Worm (Caenorhabditis elegans) whole organism, L2 larva: Measurements from ENCODE around the gene F10A3.11.

Experiments used
- C34F6.9 ChIP-seq: fragments of 150-350 bp; optimal IDR thresholded peaks from 2 replicates; lab custom pipeline; 2014; ENCODE audit warnings: missing biosample characterization, missing genetic modification characterization
- F13H6.1 ChIP-seq: sonication (generic microtip); optimal IDR thresholded peaks from 2 replicates; lab custom pipeline; 2016; ENCODE audit warnings: missing genetic modification characterization, missing compliant biosample characterization
- R02D3.7 ChIP-seq: fragments of 150-350 bp; optimal IDR thresholded peaks from 2 replicates; lab custom pipeline; 2014; ENCODE audit warnings: missing biosample characterization, missing genetic modification characterization
- Y55F3AM.14 ChIP-seq: fragments of 200-800 bp; sonication (Bioruptor generic); optimal IDR thresholded peaks from 2 replicates; lab custom pipeline; 2018; ENCODE audit warnings: mild to moderate bottlenecking, missing genetic modification characterization, missing compliant biosample characterization
- ZK546.5 ChIP-seq: sonication (generic microtip); optimal IDR thresholded peaks from 2 replicates; lab custom pipeline; 2017; ENCODE audit warnings: missing biosample characterization, missing genetic modification characterization
- alr-1 ChIP-seq: fragments of 150-350 bp; optimal IDR thresholded peaks from 2 replicates; lab custom pipeline; 2014; ENCODE audit warnings: missing biosample characterization, missing genetic modification characterization
- aly-2 ChIP-seq: fragments of 150-350 bp; optimal IDR thresholded peaks from 2 replicates; lab custom pipeline; 2014; ENCODE audit warnings: missing biosample characterization, missing genetic modification characterization
- ceh-16 ChIP-seq: fragments of 150-350 bp; optimal IDR thresholded peaks from 2 replicates; lab custom pipeline; 2014; ENCODE audit warnings: missing biosample characterization, missing genetic modification characterization
- crh-2 ChIP-seq: sonication (generic microtip); optimal IDR thresholded peaks from 2 replicates; lab custom pipeline; 2017; ENCODE audit warnings: missing biosample characterization, missing genetic modification characterization
- elt-1 ChIP-seq: fragments of 150-350 bp; optimal IDR thresholded peaks from 2 replicates; lab custom pipeline; 2014; ENCODE audit warnings: missing biosample characterization, missing genetic modification characterization
- elt-3 ChIP-seq: sonication (generic microtip); optimal IDR thresholded peaks from 2 replicates; lab custom pipeline; 2017; ENCODE audit warnings: missing biosample characterization, missing genetic modification characterization
- fos-1 ChIP-seq: fragments of 150-350 bp; optimal IDR thresholded peaks from 2 replicates; lab custom pipeline; 2014; ENCODE audit warnings: missing biosample characterization, missing genetic modification characterization
- lsy-2 ChIP-seq, 2 experiments: fragments of 150-350 bp in 1 of 2; sonication (generic microtip) in 1 of 2; optimal IDR thresholded peaks; 2 replicates each; lab custom pipeline; 2014 to 2017; ENCODE audit warnings: missing biosample characterization in 2 of 2, missing genetic modification characterization in 2 of 2
- nhr-10 ChIP-seq: sonication (generic microtip); optimal IDR thresholded peaks from 2 replicates; lab custom pipeline; 2017; ENCODE audit warnings: missing biosample characterization, missing genetic modification characterization
- nhr-12 ChIP-seq: fragments of 150-350 bp; optimal IDR thresholded peaks from 2 replicates; lab custom pipeline; 2014; ENCODE audit warnings: missing biosample characterization, missing genetic modification characterization
- nhr-129 ChIP-seq: fragments of 150-350 bp; optimal IDR thresholded peaks from 2 replicates; lab custom pipeline; 2014; ENCODE audit warnings: missing biosample characterization, missing genetic modification characterization
- nhr-21 ChIP-seq: fragments of 150-350 bp; optimal IDR thresholded peaks from 2 replicates; lab custom pipeline; 2014; ENCODE audit warnings: missing biosample characterization, missing genetic modification characterization
- nhr-23 ChIP-seq: fragments of 150-350 bp; optimal IDR thresholded peaks from 2 replicates; lab custom pipeline; 2014; ENCODE audit warnings: missing biosample characterization, missing genetic modification reagents, missing genetic modification characterization
- nhr-237 ChIP-seq: fragments of 150-350 bp; optimal IDR thresholded peaks from 2 replicates; lab custom pipeline; 2014; ENCODE audit warnings: missing biosample characterization, missing genetic modification characterization
- nhr-6 ChIP-seq: fragments of 150-350 bp; optimal IDR thresholded peaks from 2 replicates; lab custom pipeline; 2014; ENCODE audit warnings: missing biosample characterization, missing genetic modification characterization
- nhr-77 ChIP-seq: fragments of 150-350 bp; optimal IDR thresholded peaks from 2 replicates; lab custom pipeline; 2014; ENCODE audit warnings: missing biosample characterization, missing genetic modification characterization
- peb-1 ChIP-seq: fragments of 150-350 bp; optimal IDR thresholded peaks from 2 replicates; lab custom pipeline; 2014; ENCODE audit warnings: missing biosample characterization, missing genetic modification characterization
- sem-4 ChIP-seq: fragments of 150-350 bp; optimal IDR thresholded peaks from 2 replicates; lab custom pipeline; 2014; ENCODE audit warnings: missing biosample characterization, missing genetic modification reagents, missing genetic modification characterization
- skn-1 ChIP-seq: sonication (generic microtip); optimal IDR thresholded peaks from 2 replicates; lab custom pipeline; 2017; ENCODE audit warnings: missing biosample characterization, missing genetic modification characterization
- sma-3 ChIP-seq: sonication (generic microtip); optimal IDR thresholded peaks from 2 replicates; lab custom pipeline; 2016; ENCODE audit warnings: missing genetic modification reagents, missing genetic modification characterization, missing compliant biosample characterization
- snpc-4 ChIP-seq: fragments of 150-350 bp; optimal IDR thresholded peaks from 2 replicates; lab custom pipeline; 2014; ENCODE audit warnings: missing biosample characterization, missing genetic modification characterization
- unc-55 ChIP-seq: fragments of 150-350 bp; sonication (generic microtip); optimal IDR thresholded peaks from 3 replicates; lab custom pipeline; 2014; ENCODE audit warnings: missing biosample characterization, missing genetic modification reagents, missing genetic modification characterization
- unc-62 ChIP-seq: fragments of 150-350 bp; optimal IDR thresholded peaks from 2 replicates; lab custom pipeline; 2014; ENCODE audit warnings: missing biosample characterization, missing genetic modification reagents, missing genetic modification characterization
- zag-1 ChIP-seq: fragments of 150-350 bp; optimal IDR thresholded peaks from 2 replicates; lab custom pipeline; 2014; ENCODE audit warnings: missing biosample characterization, missing genetic modification characterization
- ztf-1 ChIP-seq: fragments of 200-800 bp; sonication (Bioruptor generic); conservative IDR thresholded peaks from 2 replicates; pipeline ENCODE4 v1.3.6; 2022; ENCODE audit warnings: missing genetic modification characterization, missing compliant biosample characterization
- ztf-11 ChIP-seq: sonication (generic microtip); optimal IDR thresholded peaks from 2 replicates; lab custom pipeline; 2017; ENCODE audit warnings: missing biosample characterization, missing genetic modification characterization
- ztf-4 ChIP-seq: fragments of 150-350 bp; optimal IDR thresholded peaks from 2 replicates; lab custom pipeline; 2014; ENCODE audit warnings: missing biosample characterization, missing genetic modification characterization

Gene F10A3.11

DNA sequence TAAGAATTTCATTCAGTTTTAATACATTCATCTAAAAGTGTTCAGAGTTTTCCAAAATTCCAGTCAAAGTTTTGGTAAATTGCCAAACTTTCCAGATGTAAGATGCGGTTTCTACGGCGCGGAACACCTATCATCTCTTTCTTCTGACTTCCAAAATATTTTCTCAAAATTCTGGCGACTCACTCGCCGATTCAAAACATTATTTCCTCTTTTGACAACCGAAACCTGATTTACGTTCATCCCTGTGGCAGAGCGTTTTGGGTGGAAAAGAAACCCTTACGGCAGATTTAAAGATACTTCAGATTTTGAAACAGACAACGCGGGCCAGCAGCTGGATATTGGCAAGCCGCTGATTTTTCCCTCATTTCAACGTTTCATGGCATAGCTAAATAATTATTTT lies 35.5 kb downstream of the F10A3.11 start, which contains the start of gene F11A5.5:
Gene F11A5.5, plus strand, starts transcription at position 301 of the 400 bp plus-strand sequence.
- TF ChIP-seq unc-55 (no peak), elt-3 (tag; lab: Kevin White, UChicago) (no peak), nhr-21 (no peak)

DNA sequence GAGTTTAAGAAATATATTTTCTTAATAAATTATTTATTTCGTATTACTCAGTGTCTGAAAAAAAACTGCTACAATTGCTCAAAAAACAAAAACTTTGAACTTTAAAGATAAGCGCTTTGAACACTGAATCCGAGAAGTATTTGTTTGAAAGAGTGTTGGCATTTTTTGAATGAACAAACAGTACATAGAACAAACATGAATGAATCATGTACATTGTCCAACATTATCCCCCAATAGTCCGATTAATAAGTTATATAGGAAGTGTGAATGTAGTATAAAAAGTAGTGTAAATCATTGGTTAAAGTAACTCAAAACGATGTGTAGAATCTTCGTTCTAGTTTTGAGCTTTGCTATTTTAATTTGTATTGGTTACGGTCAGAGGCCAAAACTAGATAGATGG lies 39.2 kb downstream of the F10A3.11 start, which contains the start of gene F11A5.17:
Gene F11A5.17, plus strand, starts transcription at position 301 of the 400 bp plus-strand sequence.
- TF ChIP-seq nhr-21 = no peak

DNA sequence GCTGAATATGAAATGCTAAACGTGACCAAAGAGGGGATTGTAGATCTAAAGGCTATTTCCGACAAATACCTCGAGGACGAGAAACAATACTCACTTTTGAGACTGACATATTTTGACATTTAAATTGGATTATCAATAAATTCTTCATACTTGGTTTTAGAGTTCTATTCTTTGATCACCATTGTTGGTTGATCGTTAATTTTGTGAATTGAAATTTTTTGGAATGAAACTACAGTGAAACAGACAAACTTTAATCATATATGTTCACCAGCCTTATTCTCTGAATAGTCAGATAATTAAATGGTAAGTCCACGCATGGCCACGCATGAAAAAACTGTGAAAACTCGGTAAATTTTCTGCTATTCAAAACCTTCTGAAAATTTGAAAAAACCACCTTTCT lies 40.1 kb downstream of the F10A3.11 start, which contains the start of gene F11A5.18:
Gene F11A5.18, plus strand, starts transcription at position 301 of the 400 bp plus-strand sequence.
- TF ChIP-seq zag-1 (tag; lab: Kevin White, UChicago) (no peak), ceh-16 (tag; lab: Kevin White, UChicago) (no peak), elt-3 (tag; lab: Kevin White, UChicago) (no peak), nhr-6 (tag; lab: Kevin White, UChicago) (no peak), nhr-21 (no peak), ZK546.5 (tag; lab: Kevin White, UChicago) (no peak), nhr-237 (tag; lab: Kevin White, UChicago) (no peak), snpc-4 (tag; lab: Kevin White, UChicago) (no peak), nhr-77 (tag; lab: Kevin White, UChicago) (no peak), elt-1 (tag; lab: Kevin White, UChicago) (no peak), ztf-1 (GFP tag; lab: Robert Waterston, UW) (no peak), alr-1 (no peak)
- TF ChIP-seq, all 48 proteins: peak for 0

DNA sequence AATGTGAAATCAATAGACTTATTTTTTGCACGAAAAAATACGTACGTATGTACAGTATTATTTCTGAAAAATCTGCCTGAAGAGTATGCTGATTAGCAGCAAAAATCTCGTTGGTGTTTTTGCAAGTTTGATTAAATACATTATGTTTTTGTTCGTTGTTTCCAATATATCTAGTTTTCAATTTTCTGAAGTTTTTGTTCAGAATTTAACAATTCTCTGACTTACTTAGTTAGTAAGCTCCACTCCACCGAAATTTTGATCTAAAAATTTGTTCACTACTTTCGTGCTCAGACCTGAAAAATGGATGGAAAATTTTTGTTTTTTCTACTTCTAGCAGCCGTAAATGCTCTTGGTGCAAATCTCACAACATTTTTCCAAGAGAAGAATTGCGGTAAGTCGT lies 42.4 kb downstream of the F10A3.11 start, which contains the start of gene irld-26:
Gene irld-26, plus strand, starts transcription at position 301 of the 400 bp plus-strand sequence.
- TF ChIP-seq R02D3.7 (tag; lab: Kevin White, UChicago) = no peak
- no peak for TF ChIP-seq skn-1
- TF ChIP-seq F13H6.1 (tag; lab: Kevin White, UChicago) = no peak
- no peak for TF ChIP-seq nhr-10 (tag; lab: Kevin White, UChicago)
- TF ChIP-seq sem-4 (tag; lab: Kevin White, UChicago) = no peak
- no peak for TF ChIP-seq C34F6.9 (tag; lab: Kevin White, UChicago)
- TF ChIP-seq peb-1 = no peak
- TF ChIP-seq fos-1 = no peak
- TF ChIP-seq nhr-23 = no peak
- TF ChIP-seq nhr-21 = no peak
- TF ChIP-seq alr-1 = no peak
- TF ChIP-seq Y55F3AM.14 (GFP tag; lab: Kevin White, UChicago) = no peak

DNA sequence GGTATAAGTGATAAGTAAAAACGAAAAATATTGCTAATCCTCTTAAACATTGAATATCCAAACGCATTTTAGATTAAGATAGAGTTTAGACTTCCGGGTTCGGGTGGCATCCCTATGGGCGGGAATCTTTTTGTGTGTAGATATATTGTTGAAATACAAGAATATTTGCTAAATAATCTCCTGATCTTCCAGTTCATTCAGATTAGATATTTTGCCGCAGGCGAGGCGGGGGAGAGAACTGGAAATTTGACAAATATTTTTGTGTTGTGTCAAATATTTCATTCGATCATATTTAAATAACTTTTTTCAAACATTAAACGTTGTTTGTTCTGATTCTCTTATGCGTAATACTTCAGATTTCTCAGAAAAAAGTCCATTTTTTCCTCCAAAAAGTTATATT lies 47.4 kb downstream of the F10A3.11 start, which contains the start of gene oac-15:
Gene oac-15, minus strand, starts transcription at position 101 of the 400 bp plus-strand sequence.
- TF ChIP-seq nhr-237 (tag; lab: Kevin White, UChicago) (no peak), skn-1 (no peak), nhr-21 (no peak), lsy-2 (tag; optimal IDR thresholded peaks at IDR 0.05; lab: Kevin White, UChicago) (no peak)

DNA sequence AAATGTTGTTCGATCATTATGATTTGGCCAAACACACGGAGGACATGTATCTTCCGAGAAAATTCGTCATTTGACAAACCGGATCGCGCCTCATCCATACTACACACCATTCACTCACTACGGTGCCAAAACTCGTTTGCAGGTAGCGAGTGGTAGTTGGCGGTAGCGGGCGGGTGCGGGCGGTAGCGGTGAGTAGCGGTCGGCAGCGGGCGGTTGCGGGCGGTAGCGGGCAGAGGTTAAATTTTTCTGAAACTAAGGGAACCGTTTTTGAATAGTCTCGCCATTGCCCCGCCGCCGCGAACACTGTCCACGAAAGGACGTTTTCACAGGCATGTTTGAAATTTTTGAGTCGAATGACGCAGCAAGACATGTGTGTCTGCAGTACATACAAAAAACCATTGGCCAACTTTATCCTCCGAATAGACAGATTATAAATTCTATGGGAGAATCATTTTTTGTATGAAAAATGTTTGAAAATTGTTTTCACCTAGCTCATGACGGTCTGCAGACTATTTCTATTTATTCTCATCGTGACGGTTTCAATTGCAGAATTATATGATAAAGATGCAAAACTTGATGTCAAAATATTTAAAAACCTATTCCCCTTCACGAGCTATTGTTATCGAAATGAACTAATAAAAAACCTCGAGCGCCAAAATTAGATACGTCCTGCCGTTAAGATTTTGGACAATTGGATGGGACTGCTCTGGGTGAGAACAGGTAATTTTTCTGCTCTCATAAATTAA lies 47.9 kb downstream of the F10A3.11 start, which contains the start of gene F11A5.16:
Gene F11A5.16, plus strand, starts transcription at position 696 of the 746 bp plus-strand sequence.
- TF ChIP-seq crh-2 (tag; lab: Kevin White, UChicago) (no peak), ztf-4 (tag; lab: Kevin White, UChicago) (no peak), nhr-77 (tag; lab: Kevin White, UChicago) (no peak), aly-2 (tag; lab: Kevin White, UChicago) (no peak), unc-62 (GFP tag; lab: Kevin White, UChicago) (no peak), elt-3 (tag; lab: Kevin White, UChicago) (no peak), sma-3 (GFP tag; lab: Kevin White, UChicago) (no peak), nhr-12 (tag; lab: Kevin White, UChicago) (no peak), nhr-129 (tag; lab: Kevin White, UChicago) (no peak), ztf-11 (tag; lab: Kevin White, UChicago) (no peak), sem-4 (tag; lab: Kevin White, UChicago) (no peak), zag-1 (tag; lab: Kevin White, UChicago) (no peak)
- TF ChIP-seq, all 48 proteins: peak for 0
